Worm (Caenorhabditis elegans) whole organism, young adult: Measurements from ENCODE around the gene garr-1.

Source experiments
- B0261.1 ChIP-seq: sonication (generic microtip); optimal IDR thresholded peaks from 2 replicates; lab custom pipeline; 2016; ENCODE audit warnings: mild to moderate bottlenecking, missing genetic modification characterization, moderate library complexity, missing compliant biosample characterization
- B0336.3 ChIP-seq: fragments of 200-800 bp; sonication (Bioruptor generic); IDR thresholded peaks from 2 replicates; pipeline ENCODE4 v1.3.6; 2022; ENCODE audit warnings: missing genetic modification characterization, missing compliant biosample characterization
- C06A6.2 ChIP-seq: fragments of 200-800 bp; sonication (Bioruptor generic); conservative IDR thresholded peaks from 2 replicates; pipeline ENCODE4 v1.3.6; 2022; ENCODE audit warnings: missing genetic modification characterization, missing compliant biosample characterization
- C17E4.6 ChIP-seq: fragments of 200-800 bp; sonication (Bioruptor generic); IDR thresholded peaks from 2 replicates; pipeline ENCODE4 v1.3.6; 2022; ENCODE audit warnings: missing genetic modification reagents, missing genetic modification characterization, missing compliant biosample characterization
- D2030.7 ChIP-seq: fragments of 200-800 bp; sonication (Bioruptor generic); IDR thresholded peaks from 2 replicates; pipeline ENCODE4 v1.3.6; 2022; ENCODE audit warnings: missing genetic modification reagents, missing genetic modification characterization, missing compliant biosample characterization
- F10E7.11 ChIP-seq: sonication (generic microtip); optimal IDR thresholded peaks from 2 replicates; lab custom pipeline; 2017; ENCODE audit warnings: mild to moderate bottlenecking, missing genetic modification characterization, moderate library complexity, missing compliant biosample characterization
- F37B4.10 ChIP-seq: fragments of 200-800 bp; sonication (Bioruptor generic); IDR thresholded peaks from 2 replicates; pipeline ENCODE4 v1.3.6; 2022; ENCODE audit warnings: missing genetic modification characterization, missing compliant biosample characterization
- F49E8.2 ChIP-seq: sonication (generic microtip); optimal IDR thresholded peaks from 3 replicates; lab custom pipeline; 2017; ENCODE audit warnings: missing genetic modification characterization, mild to moderate bottlenecking, missing compliant biosample characterization, antibody characterized with exemption, moderate library complexity; ENCODE audit not compliant: insufficient read depth
- F52B5.7 ChIP-seq: sonication (generic microtip); optimal IDR thresholded peaks from 2 replicates; lab custom pipeline; 2016; ENCODE audit warnings: mild to moderate bottlenecking, missing genetic modification characterization, missing compliant biosample characterization
- F55B11.4 ChIP-seq: sonication (generic microtip); optimal IDR thresholded peaks from 2 replicates; lab custom pipeline; 2016; ENCODE audit warnings: missing compliant biosample characterization, missing genetic modification characterization, borderline replicate concordance; ENCODE audit not compliant: insufficient read depth
- K11D2.4 ChIP-seq: fragments of 200-800 bp; sonication (Bioruptor generic); IDR thresholded peaks from 2 replicates; pipeline ENCODE4 v1.3.6; 2022; ENCODE audit warnings: missing genetic modification reagents, missing genetic modification characterization, missing compliant biosample characterization
- K12H6.12 ChIP-seq: fragments of 200-800 bp; sonication (Bioruptor generic); optimal IDR thresholded peaks from 2 replicates; lab custom pipeline; 2018; ENCODE audit warnings: mild to moderate bottlenecking, missing genetic modification characterization, missing compliant biosample characterization
- T07F8.4 ChIP-seq: sonication (generic microtip); optimal IDR thresholded peaks from 2 replicates; lab custom pipeline; 2016; ENCODE audit warnings: mild to moderate bottlenecking, missing genetic modification characterization, moderate library complexity, missing compliant biosample characterization
- Y56A3A.18 ChIP-seq: fragments of 200-800 bp; sonication (Bioruptor generic); IDR thresholded peaks from 2 replicates; pipeline ENCODE4 v1.3.6; 2022; ENCODE audit warnings: missing genetic modification reagents, missing genetic modification characterization, missing compliant biosample characterization
- ZK185.1 ChIP-seq: sonication (generic microtip); optimal IDR thresholded peaks from 2 replicates; lab custom pipeline; 2016; ENCODE audit warnings: mild to moderate bottlenecking, missing genetic modification characterization, missing compliant biosample characterization; ENCODE audit not compliant: poor library complexity, severe bottlenecking
- attf-6 ChIP-seq: fragments of 200-800 bp; sonication (Bioruptor generic); IDR thresholded peaks from 2 replicates; pipeline ENCODE4 v1.3.6; 2022; ENCODE audit warnings: missing genetic modification reagents, missing genetic modification characterization, missing compliant biosample characterization
- bed-1 ChIP-seq: fragments of 200-800 bp; sonication (Bioruptor generic); IDR thresholded peaks from 2 replicates; pipeline ENCODE4 v1.3.6; 2022; ENCODE audit warnings: missing genetic modification reagents, missing genetic modification characterization, missing compliant biosample characterization
- bed-2 ChIP-seq: fragments of 200-800 bp; sonication (Bioruptor generic); IDR thresholded peaks from 2 replicates; pipeline ENCODE4 v1.3.6; 2022; ENCODE audit warnings: missing genetic modification reagents, missing genetic modification characterization, missing compliant biosample characterization
- ccch-3 ChIP-seq: fragments of 200-800 bp; sonication (Bioruptor generic); optimal IDR thresholded peaks from 2 replicates; lab custom pipeline; 2018; ENCODE audit warnings: mild to moderate bottlenecking, missing genetic modification characterization, missing compliant biosample characterization
- cebp-2 ChIP-seq: fragments of 200-800 bp; sonication (Bioruptor generic); IDR thresholded peaks from 2 replicates; pipeline ENCODE4 v1.3.6; 2022; ENCODE audit warnings: missing genetic modification characterization, missing compliant biosample characterization
- ceh-100 ChIP-seq: fragments of 200-800 bp; sonication (Bioruptor generic); IDR thresholded peaks from 2 replicates; pipeline ENCODE4 v1.3.6; 2022; ENCODE audit warnings: missing genetic modification reagents, missing genetic modification characterization, missing compliant biosample characterization
- ceh-40 ChIP-seq: fragments of 200-800 bp; sonication (Bioruptor generic); IDR thresholded peaks from 2 replicates; pipeline ENCODE4 v1.3.6; 2022; ENCODE audit warnings: missing genetic modification characterization, missing compliant biosample characterization
- ceh-79 ChIP-seq: sonication (generic microtip); optimal IDR thresholded peaks from 2 replicates; lab custom pipeline; 2017; ENCODE audit warnings: mild to moderate bottlenecking, missing genetic modification characterization, missing compliant biosample characterization
- efl-1 ChIP-seq: fragments of 150-350 bp; optimal IDR thresholded peaks from 2 replicates; lab custom pipeline; 2014; ENCODE audit warnings: missing biosample characterization, missing genetic modification reagents, missing genetic modification characterization
- egl-18 ChIP-seq: fragments of 200-800 bp; sonication (Bioruptor generic); IDR thresholded peaks from 2 replicates; pipeline ENCODE4 v1.3.6; 2022; ENCODE audit warnings: missing genetic modification reagents, missing genetic modification characterization, missing compliant biosample characterization
- egrh-3 ChIP-seq: fragments of 200-800 bp; sonication (Bioruptor generic); IDR thresholded peaks from 2 replicates; pipeline ENCODE4 v1.3.6; 2022; ENCODE audit warnings: missing genetic modification reagents, missing genetic modification characterization, missing compliant biosample characterization
- ets-4 ChIP-seq: fragments of 200-800 bp; sonication (Bioruptor generic); optimal IDR thresholded peaks from 2 replicates; lab custom pipeline; 2018; ENCODE audit warnings: mild to moderate bottlenecking, missing genetic modification characterization, missing compliant biosample characterization
- hlh-12 ChIP-seq: sonication (generic microtip); optimal IDR thresholded peaks from 2 replicates; lab custom pipeline; 2016; ENCODE audit warnings: missing genetic modification characterization, missing compliant biosample characterization
- hmg-20 ChIP-seq: fragments of 200-800 bp; sonication (Bioruptor generic); IDR thresholded peaks from 2 replicates; pipeline ENCODE4 v1.3.6; 2022; ENCODE audit warnings: missing genetic modification reagents, missing genetic modification characterization, missing compliant biosample characterization
- hsf-1 ChIP-seq: fragments of 200-800 bp; sonication (Bioruptor generic); IDR thresholded peaks from 2 replicates; pipeline ENCODE4 v1.3.6; 2022; ENCODE audit warnings: missing genetic modification reagents, missing genetic modification characterization, missing compliant biosample characterization
- lag-1 ChIP-seq: fragments of 200-800 bp; sonication (Bioruptor generic); IDR thresholded peaks from 2 replicates; pipeline ENCODE4 v1.3.6; 2022; ENCODE audit warnings: missing genetic modification reagents, missing genetic modification characterization, missing compliant biosample characterization
- let-526 ChIP-seq: fragments of 200-800 bp; sonication (Bioruptor generic); IDR thresholded peaks from 2 replicates; pipeline ENCODE4 v1.3.6; 2022; ENCODE audit warnings: missing genetic modification reagents, missing genetic modification characterization, missing compliant biosample characterization
- lin-40 ChIP-seq: sonication (generic microtip); optimal IDR thresholded peaks from 2 replicates; lab custom pipeline; 2016; ENCODE audit warnings: missing genetic modification characterization, mild to moderate bottlenecking, missing compliant biosample characterization, missing genotype, missing genetic modification reagents
- lsl-1 ChIP-seq: fragments of 200-800 bp; sonication (Bioruptor generic); optimal IDR thresholded peaks from 2 replicates; lab custom pipeline; 2018; ENCODE audit warnings: mild to moderate bottlenecking, missing genetic modification characterization, moderate library complexity, missing compliant biosample characterization
- madf-6 ChIP-seq: fragments of 200-800 bp; sonication (Bioruptor generic); IDR thresholded peaks from 2 replicates; pipeline ENCODE4 v1.3.6; 2022; ENCODE audit warnings: missing genetic modification reagents, missing genetic modification characterization, missing compliant biosample characterization
- mcd-1 ChIP-seq: fragments of 200-800 bp; sonication (Bioruptor generic); IDR thresholded peaks from 2 replicates; pipeline ENCODE4 v1.3.6; 2022; ENCODE audit warnings: missing genetic modification reagents, missing genetic modification characterization, missing compliant biosample characterization
- nfyb-1 ChIP-seq: fragments of 200-800 bp; sonication (Bioruptor generic); IDR thresholded peaks from 2 replicates; pipeline ENCODE4 v1.3.6; 2022; ENCODE audit warnings: missing genetic modification reagents, missing genetic modification characterization, missing compliant biosample characterization
- nhr-120 ChIP-seq: fragments of 200-800 bp; sonication (Bioruptor generic); IDR thresholded peaks from 2 replicates; pipeline ENCODE4 v1.3.6; 2022; ENCODE audit warnings: missing genetic modification characterization, missing compliant biosample characterization
- nhr-80 ChIP-seq: sonication (generic microtip); optimal IDR thresholded peaks from 2 replicates; lab custom pipeline; 2016; ENCODE audit warnings: missing genetic modification characterization, missing compliant biosample characterization
- pha-4 ChIP-seq: fragments of 150-350 bp; sonication (generic microtip); optimal IDR thresholded peaks from 2 replicates; lab custom pipeline; 2014; ENCODE audit warnings: missing biosample characterization, missing genetic modification reagents, missing genetic modification characterization
- snpc-4 ChIP-seq, 5 experiments: fragments of 150-350 bp in 1 of 5; sonication (generic microtip) in 4 of 5; optimal IDR thresholded peaks; 2 replicates each; lab custom pipeline; 2014 to 2018; ENCODE audit warnings: missing genetic modification characterization in 5 of 5, missing biosample characterization in 3 of 5, antibody characterized with exemption in 2 of 5, mild to moderate bottlenecking in 2 of 5, missing compliant biosample characterization in 2 of 5, missing genotype in 2 of 5, moderate library complexity in 2 of 5, missing genetic modification reagents in 1 of 5
- somi-1 ChIP-seq: fragments of 200-800 bp; sonication (Bioruptor generic); optimal IDR thresholded peaks from 2 replicates; lab custom pipeline; 2018; ENCODE audit warnings: mild to moderate bottlenecking, missing genetic modification characterization, missing compliant biosample characterization
- sptf-2 ChIP-seq: fragments of 200-800 bp; sonication (Bioruptor generic); optimal IDR thresholded peaks from 2 replicates; lab custom pipeline; 2018; ENCODE audit warnings: mild to moderate bottlenecking, missing genetic modification characterization, missing compliant biosample characterization
- tbp1 ChIP-seq: fragments of 200-800 bp; sonication (Bioruptor generic); optimal IDR thresholded peaks from 2 replicates; lab custom pipeline; 2018; ENCODE audit warnings: mild to moderate bottlenecking, missing genetic modification characterization, missing compliant biosample characterization
- xnd-1 ChIP-seq: sonication (generic microtip); optimal IDR thresholded peaks from 2 replicates; lab custom pipeline; 2016; ENCODE audit warnings: missing genotype, missing genetic modification reagents, missing genetic modification characterization, missing compliant biosample characterization
- ztf-22 ChIP-seq: fragments of 200-800 bp; sonication (Bioruptor generic); optimal IDR thresholded peaks from 2 replicates; lab custom pipeline; 2018; ENCODE audit warnings: mild to moderate bottlenecking, missing genetic modification characterization, moderate library complexity, missing compliant biosample characterization
- ztf-26 ChIP-seq: sonication (generic microtip); optimal IDR thresholded peaks from 2 replicates; lab custom pipeline; 2017; ENCODE audit warnings: missing genetic modification characterization, missing compliant biosample characterization
- ztf-3 ChIP-seq: fragments of 200-800 bp; sonication (Bioruptor generic); optimal IDR thresholded peaks from 2 replicates; lab custom pipeline; 2018; ENCODE audit warnings: mild to moderate bottlenecking, missing genetic modification characterization, missing compliant biosample characterization
- ztf-6 ChIP-seq: fragments of 200-800 bp; sonication (Bioruptor generic); IDR thresholded peaks from 2 replicates; pipeline ENCODE4 v1.3.6; 2022; ENCODE audit warnings: missing genetic modification reagents, missing genetic modification characterization, missing compliant biosample characterization

garr-1 gene

ce11 chrIV:393409-393930 lies 32.5 kb upstream of the garr-1 start, which contains the start of the genes T07A9.15 and nog-1:
TSS of gene T07A9.15 (minus strand) at chrIV:393546.
TSS of gene nog-1 (plus strand) at chrIV:393880.
- no peak for TF ChIP-seq F37B4.10
- TF ChIP-seq nhr-120 (GFP tag; lab: Robert Waterston, UW), result no peak
- no peak for TF ChIP-seq sptf-2
- no peak for TF ChIP-seq hlh-12
- TF ChIP-seq efl-1 (GFP tag; lab: Kevin White, UChicago), result peak; percentile 24
- TF ChIP-seq ccch-3, result no peak
- TF ChIP-seq lin-40 (tag; lab: Kevin White, UChicago), result peak; percentile 45
- TF ChIP-seq let-526 (GFP tag; lab: Robert Waterston, UW), result no peak
- TF ChIP-seq F55B11.4, result no peak
- TF ChIP-seq hsf-1 (GFP tag; lab: Robert Waterston, UW), result no peak
- TF ChIP-seq nfyb-1 (GFP tag; lab: Robert Waterston, UW), result no peak
- TF ChIP-seq ZK185.1, result no peak
- TF ChIP-seq madf-6 (GFP tag; lab: Robert Waterston, UW), result 0 out of 2 replicates have a peak, but pooled peaks have one; percentile 33
- TF ChIP-seq K12H6.12 (tag; lab: Kevin White, UChicago), result no peak
- TF ChIP-seq Y56A3A.18 (GFP tag; lab: Robert Waterston, UW), result no peak
- TF ChIP-seq T07F8.4, result no peak
- TF ChIP-seq lsl-1 (GFP tag; lab: Kevin White, UChicago), result peak; percentile 84
- no peak for TF ChIP-seq hmg-20
- no peak for TF ChIP-seq xnd-1 (tag; lab: Kevin White, UChicago)
- no peak for TF ChIP-seq snpc-4 (GFP tag; optimal IDR thresholded peaks at IDR 0.05; lab: Kevin White, UChicago)
- peak in 3 of 4 experiments; percentile 21 to 49 (median 26) for TF ChIP-seq snpc-4 (tag; optimal IDR thresholded peaks at IDR 0.05; lab: Kevin White, UChicago)
- no peak for TF ChIP-seq cebp-2 (GFP tag; lab: Robert Waterston, UW)
- TF ChIP-seq attf-6, result no peak
- TF ChIP-seq ceh-79 (tag; lab: Kevin White, UChicago), result no peak
- TF ChIP-seq ceh-100 (GFP tag; lab: Robert Waterston, UW), result 0 out of 2 replicates have a peak, but pooled peaks have one; percentile 38
- TF ChIP-seq lag-1 (GFP tag; lab: Robert Waterston, UW), result no peak
- peak; percentile 36; the same call in 1 of the 2 replicates for TF ChIP-seq mcd-1 (GFP tag; lab: Robert Waterston, UW)
- no peak for TF ChIP-seq somi-1 (GFP tag; lab: Kevin White, UChicago)
- no peak for TF ChIP-seq F52B5.7 (tag; lab: Kevin White, UChicago)
- no peak for TF ChIP-seq C17E4.6 (GFP tag; lab: Robert Waterston, UW)
- no peak for TF ChIP-seq C06A6.2 (GFP tag; lab: Robert Waterston, UW)
- TF ChIP-seq ets-4 (GFP tag; lab: Kevin White, UChicago), result no peak
- no peak for TF ChIP-seq nhr-80
- no peak for TF ChIP-seq bed-1 (GFP tag; lab: Robert Waterston, UW)
- TF ChIP-seq ztf-22 (GFP tag; lab: Kevin White, UChicago), result no peak
- no peak for TF ChIP-seq ztf-3
- TF ChIP-seq D2030.7 (GFP tag; lab: Robert Waterston, UW), result peak; percentile 43
- TF ChIP-seq egl-18 (GFP tag; lab: Robert Waterston, UW), result no peak
- TF ChIP-seq pha-4, result no peak
- TF ChIP-seq ztf-6, result no peak
- no peak for TF ChIP-seq B0261.1
- TF ChIP-seq tbp1 (GFP tag; lab: Kevin White, UChicago), result peak; percentile 20
- TF ChIP-seq egrh-3 (GFP tag; lab: Robert Waterston, UW), result no peak
- no peak for TF ChIP-seq B0336.3 (GFP tag; lab: Robert Waterston, UW)
- TF ChIP-seq K11D2.4 (GFP tag; lab: Robert Waterston, UW), result no peak
- no peak for TF ChIP-seq F10E7.11 (tag; lab: Kevin White, UChicago)
- no peak for TF ChIP-seq ztf-26
- TF ChIP-seq F49E8.2, result peak; percentile 63
- no peak for TF ChIP-seq ceh-40 (GFP tag; lab: Robert Waterston, UW)
- no peak for TF ChIP-seq bed-2
